Fruit fly (Drosophila melanogaster) whole organism, embryonic: ENCODE results near the gene Dis3l2.

Source experiments
- Antp ChIP-seq: fragments of 200-800 bp; sonication (Bioruptor generic); optimal IDR thresholded peaks from 3 replicates; lab custom pipeline; 2016; ENCODE audit warnings: missing biosample characterization, missing genetic modification characterization
- BEAF-32 ChIP-seq: fragments of 200-800 bp; sonication (Bioruptor generic); optimal IDR thresholded peaks from 3 replicates; lab custom pipeline; 2017; ENCODE audit warnings: missing biosample characterization, missing genetic modification characterization, mild to moderate bottlenecking, moderate library complexity, missing genetic modification reagents
- Bdp1 ChIP-seq: fragments of 200-800 bp; sonication (Bioruptor generic); optimal IDR thresholded peaks from 3 replicates; lab custom pipeline; 2016; ENCODE audit warnings: missing biosample characterization, missing genetic modification characterization
- Bgb ChIP-seq: fragments of 200-800 bp; sonication (Bioruptor generic); IDR thresholded peaks from 2 replicates; pipeline ENCODE4 v1.3.6; 2022; ENCODE audit warnings: missing biosample characterization, missing genetic modification characterization; ENCODE audit not compliant: partially characterized antibody
- Bteb2 ChIP-seq: fragments of 200-800 bp; sonication (Bioruptor generic); optimal IDR thresholded peaks from 2 replicates; lab custom pipeline; 2016; ENCODE audit warnings: missing biosample characterization, missing genetic modification characterization
- C15 ChIP-seq: fragments of 200-800 bp; sonication (Bioruptor generic); IDR thresholded peaks from 3 replicates; pipeline ENCODE4 v1.3.6; 2022; ENCODE audit warnings: missing biosample characterization, missing genetic modification characterization
- CG10147 ChIP-seq: fragments of 200-800 bp; sonication (Bioruptor generic); optimal IDR thresholded peaks from 2 replicates; lab custom pipeline; 2019; ENCODE audit warnings: missing biosample characterization, mild to moderate bottlenecking, missing genetic modification characterization, moderate library complexity
- CG12744 ChIP-seq: fragments of 200-800 bp; sonication (Bioruptor generic); optimal IDR thresholded peaks from 2 replicates; lab custom pipeline; 2016; ENCODE audit warnings: missing biosample characterization, missing genetic modification characterization
- CG13123 ChIP-seq: fragments of 200-800 bp; sonication (Bioruptor generic); optimal IDR thresholded peaks from 2 replicates; lab custom pipeline; 2016; ENCODE audit warnings: missing biosample characterization, missing genetic modification characterization
- CG13775 ChIP-seq: fragments of 200-800 bp; sonication (Bioruptor generic); optimal IDR thresholded peaks from 3 replicates; lab custom pipeline; 2017; ENCODE audit warnings: missing biosample characterization, mild to moderate bottlenecking, missing genetic modification characterization
- CG18599 ChIP-seq: fragments of 200-800 bp; sonication (Bioruptor generic); optimal IDR thresholded peaks from 3 replicates; lab custom pipeline; 2017; ENCODE audit warnings: missing biosample characterization, missing genetic modification characterization, mild to moderate bottlenecking, moderate library complexity, missing genetic modification reagents
- CG3407 ChIP-seq: fragments of 200-800 bp; sonication (Bioruptor generic); optimal IDR thresholded peaks from 2 replicates; lab custom pipeline; 2018; ENCODE audit warnings: missing biosample characterization, mild to moderate bottlenecking, missing genetic modification characterization
- CG4282 ChIP-seq: fragments of 200-800 bp; sonication (Bioruptor generic); optimal IDR thresholded peaks from 2 replicates; lab custom pipeline; 2016; ENCODE audit warnings: missing biosample characterization, missing genetic modification characterization
- CG4424 ChIP-seq: fragments of 200-800 bp; sonication (Bioruptor generic); optimal IDR thresholded peaks from 3 replicates; lab custom pipeline; 2016; ENCODE audit warnings: missing biosample characterization, missing genetic modification characterization
- CG5245 ChIP-seq: fragments of 200-800 bp; sonication (Bioruptor generic); optimal IDR thresholded peaks from 3 replicates; lab custom pipeline; 2016; ENCODE audit warnings: missing biosample characterization, missing genetic modification characterization
- CG8765 ChIP-seq: fragments of 200-800 bp; sonication (Bioruptor generic); IDR thresholded peaks from 2 replicates; pipeline ENCODE4 v1.3.6; 2022; ENCODE audit warnings: missing biosample characterization, missing genetic modification characterization
- CkIIα-i1 ChIP-seq: fragments of 200-800 bp; sonication (Bioruptor generic); IDR thresholded peaks from 2 replicates; pipeline ENCODE4 v1.3.6; 2022; ENCODE audit warnings: missing biosample characterization, missing genetic modification characterization
- E2f2 ChIP-seq: fragments of 200-800 bp; sonication (Bioruptor generic); IDR thresholded peaks from 2 replicates; pipeline ENCODE4 v1.3.6; 2022; ENCODE audit warnings: missing biosample characterization, missing genetic modification characterization
- HLH3B ChIP-seq: fragments of 200-800 bp; sonication (Bioruptor generic); IDR thresholded peaks from 2 replicates; pipeline ENCODE4 v1.3.6; 2022; ENCODE audit warnings: missing biosample characterization, missing genetic modification characterization
- HLH54F ChIP-seq: fragments of 200-800 bp; sonication (Bioruptor generic); optimal IDR thresholded peaks from 3 replicates; lab custom pipeline; 2016; ENCODE audit warnings: missing biosample characterization, missing genetic modification characterization
- Hey ChIP-seq: fragments of 200-800 bp; sonication (Bioruptor generic); optimal IDR thresholded peaks from 3 replicates; lab custom pipeline; 2018; ENCODE audit warnings: missing biosample characterization, mild to moderate bottlenecking, missing genetic modification characterization
- HmgD ChIP-seq: fragments of 200-800 bp; sonication (Bioruptor generic); optimal IDR thresholded peaks from 3 replicates; lab custom pipeline; 2016; ENCODE audit warnings: missing biosample characterization, missing genetic modification characterization
- Hr78 ChIP-seq, 2 experiments: fragments of 200-800 bp in 1 of 2; fragments of >200 bp in 1 of 2; sonication (Bioruptor generic) in 1 of 2; optimal IDR thresholded peaks; 2 replicates each; lab custom pipeline; 2017 to 2019; ENCODE audit warnings: missing biosample characterization in 2 of 2, missing genetic modification characterization in 2 of 2, mild to moderate bottlenecking in 1 of 2, moderate library complexity in 1 of 2
- Lim3 ChIP-seq: fragments of 200-800 bp; sonication (Bioruptor generic); IDR thresholded peaks from 2 replicates; pipeline ENCODE4 v1.3.6; 2022; ENCODE audit warnings: missing biosample characterization, missing genetic modification characterization
- Mes4 ChIP-seq: fragments of 200-800 bp; sonication (Bioruptor generic); optimal IDR thresholded peaks from 2 replicates; lab custom pipeline; 2016; ENCODE audit warnings: missing biosample characterization, missing genetic modification characterization
- NfI ChIP-seq: fragments of 200-800 bp; sonication (Bioruptor generic); optimal IDR thresholded peaks from 3 replicates; lab custom pipeline; 2018; ENCODE audit warnings: missing biosample characterization, mild to moderate bottlenecking, missing genetic modification characterization, moderate library complexity
- Pdp1 ChIP-seq, 2 experiments: fragments of 200-800 bp; sonication (Bioruptor generic); optimal IDR thresholded peaks; 3 replicates each; lab custom pipeline; 2016; ENCODE audit warnings: missing biosample characterization in 2 of 2, missing genetic modification characterization in 2 of 2, mild to moderate bottlenecking in 1 of 2, moderate library complexity in 1 of 2
- Ptx1 ChIP-seq: fragments of 200-800 bp; sonication (Bioruptor generic); IDR thresholded peaks from 2 replicates; pipeline ENCODE4 v1.3.6; 2022; ENCODE audit warnings: missing biosample characterization, missing genetic modification characterization
- Scr ChIP-seq: fragments of 200-800 bp; sonication (Bioruptor generic); IDR thresholded peaks from 2 replicates; pipeline ENCODE4 v1.3.6; 2022; ENCODE audit warnings: missing biosample characterization, missing genetic modification characterization; ENCODE audit not compliant: partially characterized antibody
- Sox100B ChIP-seq: fragments of 200-800 bp; sonication (Bioruptor generic); optimal IDR thresholded peaks from 3 replicates; lab custom pipeline; 2018; ENCODE audit warnings: missing biosample characterization, mild to moderate bottlenecking, missing genetic modification characterization
- Vsx1 ChIP-seq: fragments of 200-800 bp; sonication (Bioruptor generic); optimal IDR thresholded peaks from 2 replicates; lab custom pipeline; 2017; ENCODE audit warnings: missing biosample characterization, mild to moderate bottlenecking, missing genetic modification characterization, missing genetic modification reagents
- Xbp1 ChIP-seq: fragments of 200-800 bp; sonication (Bioruptor generic); optimal IDR thresholded peaks from 3 replicates; lab custom pipeline; 2016; ENCODE audit warnings: missing biosample characterization, mild to moderate bottlenecking, missing genetic modification characterization
- dmrt99B ChIP-seq: fragments of 200-800 bp; sonication (Bioruptor generic); optimal IDR thresholded peaks from 2 replicates; lab custom pipeline; 2018; ENCODE audit warnings: missing biosample characterization, mild to moderate bottlenecking, missing genetic modification characterization, moderate library complexity
- ems ChIP-seq: fragments of 200-800 bp; sonication (Bioruptor generic); optimal IDR thresholded peaks from 3 replicates; lab custom pipeline; 2016; ENCODE audit warnings: missing biosample characterization, missing genetic modification characterization
- gcm ChIP-seq: fragments of 200-800 bp; sonication (Bioruptor generic); optimal IDR thresholded peaks from 2 replicates; lab custom pipeline; 2019; ENCODE audit warnings: missing biosample characterization, mild to moderate bottlenecking, missing genetic modification characterization, moderate library complexity
- gcm2 ChIP-seq: fragments of 200-800 bp; sonication (Bioruptor generic); optimal IDR thresholded peaks from 2 replicates; lab custom pipeline; 2016; ENCODE audit warnings: missing biosample characterization, missing genetic modification characterization
- gro ChIP-seq: fragments of 200-800 bp; sonication (Bioruptor generic); optimal IDR thresholded peaks from 2 replicates; lab custom pipeline; 2016; ENCODE audit warnings: missing biosample characterization, missing genetic modification characterization
- gsb-n ChIP-seq: fragments of 200-800 bp; sonication (Bioruptor generic); optimal IDR thresholded peaks from 3 replicates; lab custom pipeline; 2018; ENCODE audit warnings: missing biosample characterization, mild to moderate bottlenecking, missing genetic modification characterization
- hb ChIP-seq: fragments of 200-800 bp; sonication (Bioruptor generic); IDR thresholded peaks from 3 replicates; pipeline ENCODE4 v1.3.6; 2022; ENCODE audit warnings: missing biosample characterization, missing genetic modification characterization; ENCODE audit not compliant: partially characterized antibody
- kay ChIP-seq: fragments of 200-800 bp; sonication (Bioruptor generic); optimal IDR thresholded peaks from 2 replicates; lab custom pipeline; 2016; ENCODE audit warnings: missing biosample characterization, missing genetic modification characterization
- row ChIP-seq: fragments of 200-800 bp; sonication (Bioruptor generic); IDR thresholded peaks from 3 replicates; pipeline ENCODE4 v1.3.6; 2022; ENCODE audit warnings: missing biosample characterization, missing genetic modification characterization
- sc ChIP-seq, 3 experiments: fragments of >200 bp in 2 of 3; fragments of 200-800 bp in 1 of 3; sonication (Bioruptor generic) in 1 of 3; optimal IDR thresholded peaks; 2 replicates in 2 of 3; 3 replicates in 1 of 3; lab custom pipeline; 2017; ENCODE audit warnings: mild to moderate bottlenecking in 1 of 3, missing biosample characterization in 1 of 3, missing genetic modification characterization in 1 of 3, missing genetic modification reagents in 1 of 3
- sd ChIP-seq: fragments of 200-800 bp; sonication (Bioruptor generic); optimal IDR thresholded peaks from 3 replicates; lab custom pipeline; 2018; ENCODE audit warnings: missing biosample characterization, mild to moderate bottlenecking, missing genetic modification characterization, moderate library complexity
- sens-2 ChIP-seq: fragments of 200-800 bp; sonication (Bioruptor generic); IDR thresholded peaks from 2 replicates; pipeline ENCODE4 v1.3.6; 2022; ENCODE audit warnings: missing biosample characterization, missing genetic modification characterization
- slp2 ChIP-seq: fragments of 200-800 bp; sonication (Bioruptor generic); optimal IDR thresholded peaks from 2 replicates; lab custom pipeline; 2016; ENCODE audit warnings: missing biosample characterization, missing genetic modification characterization
- trem ChIP-seq: fragments of 200-800 bp; optimal IDR thresholded peaks from 3 replicates; lab custom pipeline; 2019; ENCODE audit warnings: missing biosample characterization, mild to moderate bottlenecking, missing genetic modification characterization, moderate library complexity
- unpg ChIP-seq: fragments of 200-800 bp; sonication (Bioruptor generic); optimal IDR thresholded peaks from 3 replicates; lab custom pipeline; 2018; ENCODE audit warnings: missing biosample characterization, mild to moderate bottlenecking, missing genetic modification characterization, moderate library complexity
- yki ChIP-seq: fragments of >200 bp; optimal IDR thresholded peaks from 3 replicates; lab custom pipeline; 2018
- zen2 ChIP-seq: fragments of 200-800 bp; sonication (Bioruptor generic); IDR thresholded peaks from 3 replicates; pipeline ENCODE4 v1.3.6; 2022; ENCODE audit warnings: missing biosample characterization, missing genetic modification characterization; ENCODE audit not compliant: partially characterized antibody

The Dis3l2 gene

DNA sequence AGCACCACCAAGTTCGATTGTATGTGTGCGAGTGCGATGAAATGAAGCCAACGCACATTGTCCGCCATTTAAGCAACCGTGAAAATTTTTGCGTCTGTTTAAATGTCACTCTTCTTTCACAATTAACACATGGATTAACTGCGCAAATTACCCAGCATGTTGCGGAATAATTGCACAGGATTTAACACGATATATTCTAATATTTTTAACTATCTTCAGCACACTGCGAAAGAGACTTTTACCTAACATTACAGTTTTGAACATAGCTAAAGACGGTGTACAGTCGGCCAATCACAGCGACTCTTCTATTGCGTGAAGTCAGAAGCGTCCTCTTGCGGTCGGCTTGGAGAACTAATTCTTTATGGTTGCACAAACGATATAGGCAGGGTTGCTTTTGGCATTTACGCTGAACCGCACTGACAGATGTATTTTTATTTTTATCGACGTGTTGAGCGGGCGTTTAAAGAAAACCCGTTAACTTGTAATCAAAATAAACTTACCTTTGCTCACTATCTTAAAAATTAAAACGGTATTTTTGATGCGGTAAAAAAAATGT, 34.2 kb downstream of the Dis3l2 start (continued):
- TF ChIP-seq zen2 (GFP tag; lab: Robert Waterston, UW) (peak; percentile 41; the same call in 2 of the 3 replicates), CG13123 (GFP tag; lab: Kevin White, UChicago) (no peak), Xbp1 (GFP tag; lab: Kevin White, UChicago) (peak; percentile 62), Scr (GFP tag; lab: Robert Waterston, UW) (peak; percentile 61), HmgD (GFP tag; lab: Kevin White, UChicago) (peak; percentile 51), CG13775 (GFP tag; lab: Kevin White, UChicago) (peak; percentile 54), unpg (no peak), sens-2 (GFP tag; lab: Robert Waterston, UW) (0 out of 2 replicates have a peak, but pooled peaks have one; percentile 16), CG3407 (GFP tag; lab: Kevin White, UChicago) (no peak), Hr78 (GFP tag; optimal IDR thresholded peaks at IDR 0.05; lab: Kevin White, UChicago) (no peak), CG4282 (no peak), dmrt99B (no peak), NfI (no peak), CG8765 (GFP tag; lab: Robert Waterston, UW) (peak; percentile 30; the same call in 1 of the 2 replicates), gcm (GFP tag; lab: Kevin White, UChicago) (no peak), gsb-n (tag; lab: Kevin White, UChicago) (no peak), CG10147 (no peak), sd (tag; lab: Kevin White, UChicago) (no peak), Ptx1 (GFP tag; lab: Robert Waterston, UW) (peak; percentile 22; the same call in 1 of the 2 replicates), hb (GFP tag; lab: Robert Waterston, UW) (peak; percentile 79), Pdp1 (GFP tag; optimal IDR thresholded peaks at IDR 0.05; lab: Kevin White, UChicago) (peak; percentile 29 to 88), Sox100B (GFP tag; lab: Kevin White, UChicago) (no peak), Lim3 (no peak), Bteb2 (GFP tag; lab: Kevin White, UChicago) (no peak), Vsx1 (GFP tag; lab: Kevin White, UChicago) (no peak), CkIIα-i1 (GFP tag; lab: Robert Waterston, UW) (no peak), CG18599 (GFP tag; lab: Kevin White, UChicago) (no peak), Bdp1 (GFP tag; lab: Kevin White, UChicago) (peak; percentile 51), Mes4 (GFP tag; lab: Kevin White, UChicago) (peak; percentile 49), gcm2 (no peak), CG4424 (GFP tag; lab: Kevin White, UChicago) (no peak), Hey (tag; lab: Kevin White, UChicago) (no peak), slp2 (GFP tag; lab: Kevin White, UChicago) (peak; percentile 28), CG5245 (GFP tag; lab: Kevin White, UChicago) (peak; percentile 30), E2f2 (GFP tag; lab: Robert Waterston, UW) (peak; percentile 94), CG12744 (GFP tag; lab: Kevin White, UChicago) (peak; percentile 21), HLH54F (peak; percentile 36), HLH3B (no peak), C15 (GFP tag; lab: Robert Waterston, UW) (no peak), BEAF-32 (GFP tag; lab: Kevin White, UChicago) (peak; percentile 68), row (peak; percentile 50), Bgb (GFP tag; lab: Robert Waterston, UW) (peak; percentile 75), sc (optimal IDR thresholded peaks at IDR 0.05; lab: Kevin White, UChicago) (no peak), sc (GFP tag; optimal IDR thresholded peaks at IDR 0.05; lab: Kevin White, UChicago) (peak; percentile 25), kay (GFP tag; lab: Kevin White, UChicago) (no peak), Antp (peak; percentile 52), ems (GFP tag; lab: Kevin White, UChicago) (peak; percentile 27), trem (peak; percentile 83), gro (peak; percentile 70), yki (lab: Kevin White, UChicago) (no peak)
